Worm (Caenorhabditis elegans) whole organism, L1 larva: ENCODE measurements around the gene decr-1.1.

Experiments used
- Y116A8C.19 ChIP-seq: sonication (generic microtip); optimal IDR thresholded peaks from 2 replicates; lab custom pipeline; 2016; ENCODE audit warnings: missing compliant biosample characterization, missing genetic modification characterization, borderline replicate concordance
- lin-39 ChIP-seq: fragments of 150-350 bp; optimal IDR thresholded peaks from 2 replicates; lab custom pipeline; 2014; ENCODE audit warnings: missing biosample characterization, missing genetic modification reagents, missing genetic modification characterization

DNA sequence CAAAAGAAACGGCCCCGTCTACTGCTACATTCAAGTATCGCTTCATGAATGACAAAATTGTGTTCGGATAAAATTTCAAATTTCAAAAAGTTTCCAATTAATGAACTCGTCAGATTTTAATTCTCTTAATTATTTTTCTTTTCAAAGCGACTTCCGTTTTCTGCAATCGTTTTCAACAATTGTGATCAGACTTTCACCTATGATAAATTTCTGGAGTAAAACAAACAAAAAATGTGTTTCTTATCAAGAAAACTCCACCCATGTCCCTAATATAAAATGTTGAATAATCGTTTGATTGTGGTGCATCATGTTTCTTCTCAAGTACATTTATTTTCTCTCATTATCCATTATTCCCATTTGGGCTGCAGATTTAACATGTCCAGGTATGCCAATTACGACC lies 11.0 kb upstream of the decr-1.1 start, which contains the start of gene F20G2.5:
- TF ChIP-seq lin-39 (tag; lab: Kevin White, UChicago) (no peak), Y116A8C.19 (tag; lab: Kevin White, UChicago) (no peak)
